Fruit fly (Drosophila melanogaster) whole organism, adult: ENCODE results near the gene CG10098.

Experiments
- CG11617 ChIP-seq: fragments of 200-800 bp; sonication (Bioruptor generic); optimal IDR thresholded peaks from 2 replicates; lab custom pipeline; 2017; ENCODE audit warnings: mild to moderate bottlenecking, missing biosample characterization, missing genetic modification reagents, missing genetic modification characterization
- CG7101 ChIP-seq: fragments of 200-800 bp; sonication (Bioruptor generic); optimal IDR thresholded peaks from 2 replicates; lab custom pipeline; 2018; ENCODE audit warnings: missing biosample characterization, mild to moderate bottlenecking, missing genetic modification characterization, moderate library complexity
- Crg-1 ChIP-seq: fragments of 200-800 bp; sonication (Bioruptor generic); optimal IDR thresholded peaks from 2 replicates; lab custom pipeline; 2016; ENCODE audit warnings: missing biosample characterization, missing genetic modification characterization
- kay ChIP-seq: fragments of 200-800 bp; sonication (Bioruptor generic); peaks from one replicate; lab custom pipeline; 2016; ENCODE audit warnings: missing biosample characterization, missing genetic modification characterization, borderline replicate concordance

DNA sequence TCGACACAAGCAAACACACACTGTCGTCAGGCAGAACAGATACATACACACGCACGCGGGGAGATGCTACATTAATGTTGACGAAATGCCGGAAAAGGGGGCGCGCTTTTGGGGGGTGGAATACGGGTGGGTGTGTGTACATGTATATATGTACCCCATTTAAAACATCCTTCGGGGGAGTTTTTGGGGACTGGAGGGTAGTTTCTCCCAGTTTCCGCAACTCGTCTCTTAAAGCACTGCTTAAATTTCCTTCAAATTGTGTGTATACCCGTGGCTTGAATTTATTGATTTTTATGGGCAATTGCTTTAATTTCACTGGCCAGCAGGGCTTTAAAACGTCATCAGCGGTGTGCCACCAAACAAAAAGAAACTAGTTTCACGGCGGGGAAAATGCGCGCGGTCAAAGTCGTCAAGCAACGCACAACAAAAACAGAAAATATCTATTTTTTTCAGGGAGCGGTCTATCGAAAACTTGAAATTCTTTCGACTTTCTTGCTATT is 1.2 kb upstream of the CG10098 start:
- TF ChIP-seq Crg-1 (GFP tag; lab: Kevin White, UChicago) = no peak
- TF ChIP-seq kay (GFP tag; lab: Kevin White, UChicago) = no peak
- no peak for TF ChIP-seq CG11617
- TF ChIP-seq CG7101 (tag; lab: Kevin White, UChicago) = no peak
